Worm (Caenorhabditis elegans) whole organism, L1 larva: ENCODE measurements around the gene lips-17.

Experiments
- C16A3.4 ChIP-seq: fragments of 150-350 bp; optimal IDR thresholded peaks from 2 replicates; lab custom pipeline; 2014; ENCODE audit warnings: missing biosample characterization, missing genetic modification characterization
- mdl-1 ChIP-seq, 2 experiments: fragments of 150-350 bp; optimal IDR thresholded peaks; 2 replicates each; lab custom pipeline; 2014 to 2017; ENCODE audit warnings: missing biosample characterization in 2 of 2, missing genetic modification characterization in 2 of 2, inconsistent platforms in 1 of 2
- zag-1 ChIP-seq: fragments of 150-350 bp; optimal IDR thresholded peaks from 2 replicates; lab custom pipeline; 2014; ENCODE audit warnings: missing biosample characterization, missing genetic modification characterization

DNA sequence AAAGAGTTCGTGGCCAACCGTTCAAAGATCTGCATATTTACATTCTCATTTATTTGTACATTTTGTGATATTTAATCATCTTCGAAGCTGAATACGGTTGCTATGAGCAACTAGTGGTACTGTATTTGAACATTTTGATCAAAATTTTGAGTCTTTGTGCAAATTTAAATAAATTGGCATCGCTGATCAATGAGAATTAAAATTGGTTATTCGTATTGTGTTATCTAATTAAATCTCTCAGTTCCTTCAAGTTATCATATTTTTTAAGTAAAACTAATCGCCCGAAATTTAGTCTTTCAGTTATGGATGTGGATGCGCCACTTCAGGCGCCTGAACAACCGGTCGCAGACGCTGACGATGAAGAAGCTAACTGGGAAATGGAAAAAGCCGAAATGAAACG lies 8.7 kb upstream of the lips-17 start, which contains the start of gene npp-21:
- TF ChIP-seq C16A3.4 (tag; lab: Kevin White, UChicago) (no peak), zag-1 (no peak), mdl-1 (tag; optimal IDR thresholded peaks at IDR 0.05; lab: Kevin White, UChicago) (no peak)
